Fruit fly (Drosophila melanogaster): ENCODE data around the gene CG11601.

CG11601 gene

DNA sequence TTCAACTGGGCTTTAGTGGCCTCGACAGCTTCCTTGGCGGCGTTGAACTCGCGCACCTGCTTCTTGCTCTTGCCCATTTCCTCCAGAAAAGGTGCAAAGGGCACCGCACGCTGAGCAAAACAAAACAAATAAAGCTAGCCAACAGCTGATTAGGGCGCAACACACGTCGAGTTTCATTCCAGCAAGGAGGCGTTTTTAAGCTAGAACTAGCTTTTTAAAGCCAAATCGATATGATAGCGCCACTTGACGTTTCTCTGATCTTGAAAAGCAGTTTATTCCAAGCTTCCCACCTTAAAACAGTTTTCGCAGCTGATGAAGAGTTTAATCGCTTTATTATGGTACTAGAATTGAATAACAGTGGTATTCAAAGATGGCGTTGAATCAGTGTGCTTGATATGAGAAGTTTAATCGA, at the start of gene CG11601:
TSS of gene CG11601 (minus strand) at position 199 of the 412 bp plus-strand sequence.
- peak; percentile 43; the same call in 1 of the 2 replicates for TF ChIP-seq Ets98B (GFP tag; IDR thresholded peaks at IDR 0.05)
- TF ChIP-seq rn (GFP tag; IDR thresholded peaks at IDR 0.05) = no peak
- peak; percentile 89 for TF ChIP-seq EcR (GFP tag; optimal IDR thresholded peaks at IDR 0.05)
- TF ChIP-seq CG15710 (tag; optimal IDR thresholded peaks at IDR 0.05) = peak; percentile 20
- no peak for TF ChIP-seq CG13204 (GFP tag; optimal IDR thresholded peaks at IDR 0.05)
- peak; percentile 59; the same call in 1 of the 3 replicates for TF ChIP-seq fd96Ca (GFP tag; IDR thresholded peaks at IDR 0.05)
- TF ChIP-seq CG34367 (tag; optimal IDR thresholded peaks at IDR 0.05) = peak; percentile 18
- TF ChIP-seq gl (tag; optimal IDR thresholded peaks at IDR 0.05) = peak; percentile 48
- peak; percentile 18 for TF ChIP-seq Snoo (tag; optimal IDR thresholded peaks at IDR 0.05)
- no peak for TF ChIP-seq CG9948 (tag; optimal IDR thresholded peaks at IDR 0.05)
- TF ChIP-seq CG17806 (tag; optimal IDR thresholded peaks at IDR 0.05) = peak; percentile 10
- TF ChIP-seq CG14655 (GFP tag; optimal IDR thresholded peaks at IDR 0.05) = no peak
- 0 out of 2 replicates have a peak, but pooled peaks have one; percentile 31 for TF ChIP-seq CG32121 (GFP tag; IDR thresholded peaks at IDR 0.05)
- TF ChIP-seq CG4496 (GFP tag; IDR thresholded peaks at IDR 0.05) = peak; percentile 66

DNA sequence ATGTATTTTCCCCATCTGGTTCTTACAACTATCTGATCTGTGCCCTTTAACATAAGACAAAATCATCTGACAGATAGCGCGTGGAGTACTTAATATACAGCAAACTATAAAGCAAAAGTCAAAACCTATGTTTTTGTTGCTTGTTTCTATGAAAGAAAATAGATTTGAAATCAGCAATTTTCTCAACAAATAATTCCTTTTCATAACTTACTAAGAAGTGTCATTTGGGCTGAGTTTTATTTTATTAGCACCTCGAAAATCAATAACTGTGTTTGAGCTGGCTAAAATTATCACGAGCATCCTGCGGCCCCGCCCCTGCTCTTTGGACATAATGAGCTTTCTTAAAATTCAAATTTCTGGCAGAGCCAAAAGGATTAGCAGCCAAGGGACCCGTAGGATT, 49.2 kb upstream of the CG11601 start, which contains the start of gene CG31921:
TSS of gene CG31921 (minus strand) at position 101 of the 400 bp plus-strand sequence.
- TF ChIP-seq Pif1A (GFP tag; optimal IDR thresholded peaks at IDR 0.05) (no peak), CG32121 (GFP tag; IDR thresholded peaks at IDR 0.05) (no peak), CG8159 (tag; optimal IDR thresholded peaks at IDR 0.05) (no peak), Snoo (tag; optimal IDR thresholded peaks at IDR 0.05) (no peak), Ets98B (GFP tag; IDR thresholded peaks at IDR 0.05) (no peak), CG9948 (tag; optimal IDR thresholded peaks at IDR 0.05) (no peak), CG14655 (GFP tag; optimal IDR thresholded peaks at IDR 0.05) (no peak), fd96Ca (GFP tag; IDR thresholded peaks at IDR 0.05) (no peak), CG10348 (GFP tag; IDR thresholded peaks at IDR 0.05) (no peak), D1 (tag; optimal IDR thresholded peaks at IDR 0.05) (no peak), CG4496 (GFP tag; IDR thresholded peaks at IDR 0.05) (no peak), CG15710 (tag; optimal IDR thresholded peaks at IDR 0.05) (no peak)

DNA sequence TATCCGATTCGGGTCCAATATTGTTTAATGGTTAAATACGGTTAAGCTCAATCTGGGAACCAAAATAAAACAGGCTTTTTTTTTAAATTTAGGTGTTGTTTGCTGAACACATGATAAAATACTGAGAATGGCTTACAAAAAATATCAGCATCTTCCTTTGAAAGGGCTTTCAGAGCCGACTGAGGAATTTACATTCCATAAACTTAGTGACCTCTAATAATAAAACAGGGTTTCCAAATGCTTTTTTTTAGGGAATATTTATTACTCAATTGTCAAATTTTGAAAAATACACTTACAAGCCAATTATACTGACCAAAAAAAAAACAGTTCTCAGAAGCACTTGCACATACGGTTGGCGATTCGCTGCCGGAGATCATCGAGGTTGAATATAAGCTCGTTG, 46.6 kb upstream of the CG11601 start, which contains the start of gene CG43755:
TSS of gene CG43755 (minus strand) at position 101 of the 400 bp plus-strand sequence.
- TF ChIP-seq Pif1B (GFP tag; optimal IDR thresholded peaks at IDR 0.05) = no peak
- TF ChIP-seq CG8159 (tag; optimal IDR thresholded peaks at IDR 0.05) = no peak
- no peak for TF ChIP-seq CG32121 (GFP tag; IDR thresholded peaks at IDR 0.05)
- TF ChIP-seq CG4496 (GFP tag; IDR thresholded peaks at IDR 0.05) = no peak
- no peak for TF ChIP-seq gl (tag; optimal IDR thresholded peaks at IDR 0.05)
- no peak for TF ChIP-seq CG12605 (GFP tag; IDR thresholded peaks at IDR 0.05)
- no peak for TF ChIP-seq CG13204 (GFP tag; optimal IDR thresholded peaks at IDR 0.05)
- no peak for TF ChIP-seq Snoo (tag; optimal IDR thresholded peaks at IDR 0.05)
- no peak for TF ChIP-seq EcR (GFP tag; optimal IDR thresholded peaks at IDR 0.05)
- no peak for TF ChIP-seq fd96Ca (GFP tag; IDR thresholded peaks at IDR 0.05)
- TF ChIP-seq CG8301 (tag; optimal IDR thresholded peaks at IDR 0.05) = no peak
- TF ChIP-seq CG14655 (GFP tag; optimal IDR thresholded peaks at IDR 0.05) = no peak
- TF ChIP-seq Pif1A (GFP tag; optimal IDR thresholded peaks at IDR 0.05) = no peak
- TF ChIP-seq CG17806 (tag; optimal IDR thresholded peaks at IDR 0.05) = no peak

DNA sequence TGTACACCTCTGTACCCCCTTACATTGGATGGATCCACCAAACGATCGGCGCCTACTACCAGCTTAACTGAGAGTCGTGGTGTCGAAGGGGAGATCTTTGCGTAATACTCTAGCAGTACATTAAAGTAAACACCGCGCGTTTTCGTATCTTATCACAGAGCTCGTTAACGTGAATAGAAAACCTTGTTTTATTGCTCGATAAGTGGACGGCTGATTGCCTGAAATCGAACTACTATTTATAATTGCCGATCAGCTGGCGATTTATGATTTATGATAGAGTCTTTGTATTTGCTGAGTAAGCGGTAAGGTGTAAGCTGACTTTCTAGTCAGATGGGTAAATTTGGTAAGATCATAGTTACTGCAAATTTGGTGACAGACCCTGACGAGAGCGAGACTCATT, 39.8 kb upstream of the CG11601 start:
- TF ChIP-seq D1 (tag; optimal IDR thresholded peaks at IDR 0.05) (no peak), Snoo (tag; optimal IDR thresholded peaks at IDR 0.05) (no peak), CG32121 (GFP tag; IDR thresholded peaks at IDR 0.05) (no peak), CG8159 (tag; optimal IDR thresholded peaks at IDR 0.05) (no peak), CG17806 (tag; optimal IDR thresholded peaks at IDR 0.05) (no peak), CG12605 (GFP tag; IDR thresholded peaks at IDR 0.05) (no peak), fd96Ca (GFP tag; IDR thresholded peaks at IDR 0.05) (no peak), Pif1A (GFP tag; optimal IDR thresholded peaks at IDR 0.05) (no peak)

DNA sequence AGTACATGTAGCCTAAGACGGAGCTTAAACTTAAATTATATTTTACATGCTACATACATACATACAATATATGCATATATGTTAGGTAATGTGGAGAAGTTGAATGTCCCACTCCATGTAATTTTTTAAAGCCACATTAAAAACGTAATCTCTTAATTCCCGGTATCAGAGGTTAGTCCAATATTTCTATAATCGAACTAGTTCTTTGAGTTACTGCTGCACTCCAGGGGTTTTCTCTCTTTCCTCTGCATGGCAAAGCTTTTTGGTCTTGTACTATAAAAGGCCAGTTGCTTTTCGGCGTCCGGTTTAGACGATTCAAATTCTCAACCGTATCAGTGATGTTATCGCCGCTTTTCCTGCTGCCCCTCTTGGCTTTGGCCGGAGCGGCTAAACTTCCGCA, 38.7 kb upstream of the CG11601 start, which contains the start of gene CG33127:
TSS of gene CG33127 (plus strand) at position 309 of the 400 bp plus-strand sequence.
- TF ChIP-seq EcR (GFP tag; optimal IDR thresholded peaks at IDR 0.05) (no peak), fd96Ca (GFP tag; IDR thresholded peaks at IDR 0.05) (no peak), gl (tag; optimal IDR thresholded peaks at IDR 0.05) (no peak), CG15710 (tag; optimal IDR thresholded peaks at IDR 0.05) (no peak), CG13204 (GFP tag; optimal IDR thresholded peaks at IDR 0.05) (no peak)

DNA sequence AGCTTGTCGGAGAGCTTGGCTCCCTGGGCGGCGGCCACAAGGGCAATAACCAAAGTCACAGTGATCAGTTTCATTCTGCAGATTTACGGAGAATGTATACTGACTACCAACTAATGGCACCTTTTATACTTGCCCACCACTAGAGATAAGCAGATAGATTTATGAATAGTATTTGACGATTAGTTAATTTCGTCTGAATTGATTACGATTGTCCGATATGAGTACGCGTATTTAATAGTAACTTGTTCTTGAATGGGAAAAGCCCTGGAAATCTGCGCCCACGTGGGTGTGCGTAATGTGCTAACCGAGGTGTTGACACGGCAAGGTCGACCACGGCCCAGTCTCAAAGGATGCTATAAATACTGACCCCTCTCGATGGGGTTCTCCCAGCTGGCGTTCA, 38.1 kb upstream of the CG11601 start, which contains the start of gene CG11911:
TSS of gene CG11911 (minus strand) at position 101 of the 400 bp plus-strand sequence.
- TF ChIP-seq Pif1A (GFP tag; optimal IDR thresholded peaks at IDR 0.05) (no peak), CG15710 (tag; optimal IDR thresholded peaks at IDR 0.05) (no peak), CG8159 (tag; optimal IDR thresholded peaks at IDR 0.05) (no peak), D1 (tag; optimal IDR thresholded peaks at IDR 0.05) (no peak), rn (GFP tag; IDR thresholded peaks at IDR 0.05) (no peak)

DNA sequence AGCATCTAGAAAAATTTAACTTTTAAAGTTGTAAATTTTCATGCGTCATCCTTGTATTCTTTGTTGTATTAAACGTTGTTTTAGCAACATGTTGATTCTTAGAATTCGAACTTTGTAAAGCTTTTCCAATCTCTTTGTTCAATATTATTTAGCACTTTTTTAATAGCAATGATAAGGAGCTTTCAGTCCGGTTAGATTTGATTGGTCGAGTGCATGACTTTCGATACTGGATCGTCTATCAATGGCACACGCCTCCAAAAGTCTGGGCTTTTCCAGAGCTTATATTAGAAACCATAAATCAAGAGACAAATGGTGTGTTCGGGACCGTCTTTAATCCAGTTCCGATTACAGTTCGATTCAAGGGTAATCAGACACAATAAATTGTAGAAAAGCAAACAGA, 36.7 kb upstream of the CG11601 start:
- no peak for TF ChIP-seq CG32121 (GFP tag; IDR thresholded peaks at IDR 0.05)
- no peak for TF ChIP-seq rn (GFP tag; IDR thresholded peaks at IDR 0.05)
- TF ChIP-seq Pif1B (GFP tag; optimal IDR thresholded peaks at IDR 0.05) = no peak
- no peak for TF ChIP-seq CG8301 (tag; optimal IDR thresholded peaks at IDR 0.05)
- no peak for TF ChIP-seq EcR (GFP tag; optimal IDR thresholded peaks at IDR 0.05)
- no peak for TF ChIP-seq fd96Ca (GFP tag; IDR thresholded peaks at IDR 0.05)
- no peak for TF ChIP-seq Snoo (tag; optimal IDR thresholded peaks at IDR 0.05)
- TF ChIP-seq CG34367 (tag; optimal IDR thresholded peaks at IDR 0.05) = no peak
- TF ChIP-seq CG8159 (tag; optimal IDR thresholded peaks at IDR 0.05) = no peak
- TF ChIP-seq CG14655 (GFP tag; optimal IDR thresholded peaks at IDR 0.05) = no peak
- TF ChIP-seq CG4496 (GFP tag; IDR thresholded peaks at IDR 0.05) = no peak
- TF ChIP-seq CG17806 (tag; optimal IDR thresholded peaks at IDR 0.05) = no peak
